Worm (Caenorhabditis elegans) whole organism, young adult: Measurements from ENCODE around the gene srx-73.

Source experiments
- B0035.1 ChIP-seq: sonication (generic microtip); optimal IDR thresholded peaks from 2 replicates; lab custom pipeline; 2016; ENCODE audit warnings: missing genetic modification characterization, mild to moderate bottlenecking, missing compliant biosample characterization, missing genotype, missing genetic modification reagents
- B0336.3 ChIP-seq: fragments of 200-800 bp; sonication (Bioruptor generic); IDR thresholded peaks from 2 replicates; pipeline ENCODE4 v1.3.6; 2022; ENCODE audit warnings: missing genetic modification characterization, missing compliant biosample characterization
- F49E8.2 ChIP-seq: sonication (generic microtip); optimal IDR thresholded peaks from 3 replicates; lab custom pipeline; 2017; ENCODE audit warnings: missing genetic modification characterization, mild to moderate bottlenecking, missing compliant biosample characterization, antibody characterized with exemption, moderate library complexity; ENCODE audit not compliant: insufficient read depth
- T26A5.8 ChIP-seq: sonication (generic microtip); optimal IDR thresholded peaks from 2 replicates; lab custom pipeline; 2016; ENCODE audit warnings: missing genetic modification characterization, missing compliant biosample characterization
- attf-5 ChIP-seq: fragments of 200-800 bp; sonication (Bioruptor generic); optimal IDR thresholded peaks from 2 replicates; lab custom pipeline; 2018; ENCODE audit warnings: mild to moderate bottlenecking, missing genetic modification characterization, missing compliant biosample characterization
- ceh-91 ChIP-seq: fragments of 200-800 bp; sonication (Bioruptor generic); IDR thresholded peaks from 2 replicates; pipeline ENCODE4 v1.3.6; 2022; ENCODE audit warnings: missing genetic modification reagents, missing genetic modification characterization, missing compliant biosample characterization
- him-1 ChIP-seq: sonication (generic microtip); optimal IDR thresholded peaks from 2 replicates; lab custom pipeline; 2016; ENCODE audit warnings: missing genotype, missing genetic modification reagents, missing genetic modification characterization, missing compliant biosample characterization
- nfya-1 ChIP-seq: sonication (generic microtip); optimal IDR thresholded peaks from 2 replicates; lab custom pipeline; 2017; ENCODE audit warnings: antibody characterized with exemption, missing compliant biosample characterization, missing genetic modification characterization, borderline replicate concordance; ENCODE audit not compliant: insufficient read depth
- pha-4 ChIP-seq: fragments of 150-350 bp; sonication (generic microtip); optimal IDR thresholded peaks from 2 replicates; lab custom pipeline; 2014; ENCODE audit warnings: missing biosample characterization, missing genetic modification reagents, missing genetic modification characterization
- snpc-4 ChIP-seq, 5 experiments: fragments of 150-350 bp in 1 of 5; sonication (generic microtip) in 4 of 5; optimal IDR thresholded peaks; 2 replicates each; lab custom pipeline; 2014 to 2018; ENCODE audit warnings: missing genetic modification characterization in 5 of 5, missing biosample characterization in 3 of 5, antibody characterized with exemption in 2 of 5, mild to moderate bottlenecking in 2 of 5, missing compliant biosample characterization in 2 of 5, missing genotype in 2 of 5, moderate library complexity in 2 of 5, missing genetic modification reagents in 1 of 5
- tbp1 ChIP-seq: fragments of 200-800 bp; sonication (Bioruptor generic); optimal IDR thresholded peaks from 2 replicates; lab custom pipeline; 2018; ENCODE audit warnings: mild to moderate bottlenecking, missing genetic modification characterization, missing compliant biosample characterization
- xnd-1 ChIP-seq: sonication (generic microtip); optimal IDR thresholded peaks from 2 replicates; lab custom pipeline; 2016; ENCODE audit warnings: missing genotype, missing genetic modification reagents, missing genetic modification characterization, missing compliant biosample characterization

- no peak for TF ChIP-seq tbp1 (GFP tag; lab: Kevin White, UChicago)
- no peak for TF ChIP-seq attf-5 (GFP tag; lab: Kevin White, UChicago)
- TF ChIP-seq T26A5.8: no peak
- no peak for TF ChIP-seq ceh-91 (GFP tag; lab: Robert Waterston, UW)
- TF ChIP-seq F49E8.2: no peak
- no peak for TF ChIP-seq snpc-4 (GFP tag; optimal IDR thresholded peaks at IDR 0.05; lab: Kevin White, UChicago)
- TF ChIP-seq snpc-4 (tag; optimal IDR thresholded peaks at IDR 0.05; lab: Kevin White, UChicago): no peak
- no peak for TF ChIP-seq xnd-1 (tag; lab: Kevin White, UChicago)
- no peak for TF ChIP-seq B0035.1 (tag; lab: Kevin White, UChicago)
- TF ChIP-seq B0336.3: no peak
- no peak for TF ChIP-seq pha-4 (tag; lab: Kevin White, UChicago)
- TF ChIP-seq nfya-1 (tag; lab: Kevin White, UChicago): no peak
- TF ChIP-seq him-1 (tag; lab: Kevin White, UChicago): no peak
Observed at ce11 chrV:4623535-4623934, 42.0 kb downstream of the srx-73 start.
